Worm (Caenorhabditis elegans) whole organism, mixed stage, embryonic: ENCODE results near the gene T24A6.7.

Experiments
- ces-1 ChIP-seq: fragments of 150-350 bp; optimal IDR thresholded peaks from 2 replicates; lab custom pipeline; 2014; ENCODE audit warnings: missing biosample characterization, missing genetic modification reagents, missing genetic modification characterization
- elt-3 ChIP-seq: fragments of 150-350 bp; optimal IDR thresholded peaks from 2 replicates; lab custom pipeline; 2014; ENCODE audit warnings: missing biosample characterization, missing genetic modification characterization
- mab-5 ChIP-seq: fragments of 150-350 bp; optimal IDR thresholded peaks from 2 replicates; lab custom pipeline; 2014; ENCODE audit warnings: missing biosample characterization, missing genetic modification characterization
- mep-1 ChIP-seq: fragments of 150-350 bp; optimal IDR thresholded peaks from 2 replicates; lab custom pipeline; 2017; ENCODE audit warnings: missing biosample characterization, missing genetic modification reagents, missing genetic modification characterization, inconsistent platforms
- nhr-2 ChIP-seq: fragments of 150-350 bp; optimal IDR thresholded peaks from 2 replicates; lab custom pipeline; 2014; ENCODE audit warnings: missing biosample characterization, missing genetic modification characterization
- nhr-28 ChIP-seq: fragments of 150-350 bp; optimal IDR thresholded peaks from 2 replicates; lab custom pipeline; 2014; ENCODE audit warnings: missing biosample characterization, missing genetic modification characterization
- nhr-76 ChIP-seq: sonication (generic microtip); optimal IDR thresholded peaks from 2 replicates; lab custom pipeline; 2017; ENCODE audit warnings: missing biosample characterization, missing genetic modification characterization
- pha-4 ChIP-seq: fragments of 150-350 bp; optimal IDR thresholded peaks from 2 replicates; lab custom pipeline; 2018; ENCODE audit warnings: missing biosample characterization, missing genetic modification reagents, missing genetic modification characterization
- unc-39 ChIP-seq: fragments of 150-350 bp; optimal IDR thresholded peaks from 2 replicates; lab custom pipeline; 2014; ENCODE audit warnings: missing biosample characterization, missing genetic modification characterization

- TF ChIP-seq pha-4, result no peak
- no peak for TF ChIP-seq mab-5
- no peak for TF ChIP-seq mep-1 (tag; lab: Kevin White, UChicago)
- no peak for TF ChIP-seq elt-3 (tag; lab: Kevin White, UChicago)
- no peak for TF ChIP-seq nhr-28
- no peak for TF ChIP-seq nhr-76 (tag; lab: Kevin White, UChicago)
- no peak for TF ChIP-seq nhr-2 (tag; lab: Kevin White, UChicago)
- no peak for TF ChIP-seq unc-39
- no peak for TF ChIP-seq ces-1
These were observed 15.2 kb upstream of the T24A6.7 start, which contains the start of gene str-228 for ce11 chrV:3509878-3510277.
